Fruit fly (Drosophila melanogaster): ENCODE results near the gene CG5783.

CG5783 gene

dm6 chr2L:18136427-18136857, 19.4 kb upstream of the CG5783 start (continued):
- peak; percentile 81 for TF ChIP-seq CG10543 (GFP tag; optimal IDR thresholded peaks at IDR 0.05)
- TF ChIP-seq Dll (GFP tag; IDR thresholded peaks at IDR 0.05; ENCODE audit: partially characterized antibody), result no peak
- TF ChIP-seq vvl (GFP tag; IDR thresholded peaks at IDR 0.05), result peak; percentile 35; the same call in 1 of the 2 replicates
- TF ChIP-seq luna (GFP tag; optimal IDR thresholded peaks at IDR 0.05), result peak; percentile 25

DNA sequence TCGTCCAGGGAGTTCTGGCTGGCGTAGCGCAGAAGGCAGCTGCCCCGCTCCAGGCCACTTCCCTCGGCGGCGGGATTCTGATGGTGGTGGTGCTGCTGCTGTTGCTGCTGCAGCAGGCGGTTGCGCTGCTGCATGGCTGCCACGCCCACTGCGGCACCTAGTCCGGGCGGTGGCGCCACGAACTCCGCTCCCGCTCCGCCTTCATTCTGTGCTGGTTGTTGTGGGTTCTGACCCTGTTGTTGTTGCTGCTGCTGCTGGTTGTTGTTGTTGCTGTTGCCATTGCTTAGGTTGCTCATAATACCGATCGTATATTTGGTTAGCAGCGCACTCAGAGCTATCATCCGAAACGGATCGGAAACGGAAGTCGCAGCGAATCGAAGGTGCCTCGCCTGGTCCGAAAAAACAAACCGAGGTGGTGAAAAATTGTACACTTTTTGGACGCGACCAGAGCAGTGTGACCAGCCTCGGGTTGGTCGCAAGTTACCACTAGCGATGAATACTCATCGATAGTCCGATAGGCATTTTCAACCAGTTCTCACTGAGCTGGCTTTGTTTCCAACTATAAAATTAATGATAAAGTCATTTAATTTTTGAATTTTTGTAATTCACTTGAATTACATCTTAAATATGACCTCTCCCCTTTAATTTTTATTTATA, 18.1 kb upstream of the CG5783 start, which contains the start of gene kel:
kel (minus strand) TSS at position 493 of the 657 bp plus-strand sequence.
- TF ChIP-seq Asciz (GFP tag; optimal IDR thresholded peaks at IDR 0.05) (peak; percentile 20), bcd (GFP tag; optimal IDR thresholded peaks at IDR 0.05) (peak; percentile 42), CkIIα-i1 (GFP tag; IDR thresholded peaks at IDR 0.05) (no peak), CG12155 (GFP tag; optimal IDR thresholded peaks at IDR 0.05) (peak; percentile 30), pita (GFP tag; optimal IDR thresholded peaks at IDR 0.05) (no peak), CG31388 (GFP tag; optimal IDR thresholded peaks at IDR 0.05) (no peak), Trl (optimal IDR thresholded peaks at IDR 0.05) (no peak), Trl (GFP tag; optimal IDR thresholded peaks at IDR 0.05) (peak; percentile 29), bab2 (GFP tag; optimal IDR thresholded peaks at IDR 0.05) (peak; percentile 16), CG17328 (GFP tag; IDR thresholded peaks at IDR 0.05) (peak; percentile 54), HLHmδ (GFP tag; optimal IDR thresholded peaks at IDR 0.05) (peak; percentile 73), nau (GFP tag; optimal IDR thresholded peaks at IDR 0.05) (peak; percentile 67), CG32772 (GFP tag; IDR thresholded peaks at IDR 0.05) (no peak), ato (GFP tag; IDR thresholded peaks at IDR 0.05; ENCODE audit: partially characterized antibody) (peak; percentile 72), nom (GFP tag; optimal IDR thresholded peaks at IDR 0.05) (no peak), odd (GFP tag; optimal IDR thresholded peaks at IDR 0.05) (peak; percentile 68), btn (GFP tag; optimal IDR thresholded peaks at IDR 0.05) (no peak), jigr1 (GFP tag; IDR thresholded peaks at IDR 0.05) (no peak; the same call in 2 of the 3 replicates), CG18476 (GFP tag; optimal IDR thresholded peaks at IDR 0.05) (no peak), stwl (tag; optimal IDR thresholded peaks at IDR 0.05) (peak; percentile 99), CG7271 (tag; optimal IDR thresholded peaks at IDR 0.05) (peak; percentile 88), pnt (GFP tag; optimal IDR thresholded peaks at IDR 0.05) (no peak), emc (GFP tag; optimal IDR thresholded peaks at IDR 0.05) (peak; percentile 4), Dip2 (GFP tag; IDR thresholded peaks at IDR 0.05) (no peak), CG15696 (tag; optimal IDR thresholded peaks at IDR 0.05) (no peak), CG14441 (GFP tag; IDR thresholded peaks at IDR 0.05) (no peak), CG4404 (GFP tag; IDR thresholded peaks at IDR 0.05) (no peak), otp (GFP tag; IDR thresholded peaks at IDR 0.05) (peak; percentile 68; the same call in 1 of the 3 replicates), mirr (GFP tag; optimal IDR thresholded peaks at IDR 0.05) (peak; percentile 71), tin (GFP tag; optimal IDR thresholded peaks at IDR 0.05) (peak; percentile 16), CG30403 (GFP tag; optimal IDR thresholded peaks at IDR 0.05) (peak; percentile 49), Oaz (GFP tag; IDR thresholded peaks at IDR 0.05) (no peak), CG11398 (GFP tag; optimal IDR thresholded peaks at IDR 0.05) (peak; percentile 25), CG43689 (GFP tag; IDR thresholded peaks at IDR 0.05) (no peak), CG7963 (GFP tag; IDR thresholded peaks at IDR 0.05; ENCODE audit: partially characterized antibody) (peak; percentile 71), dmrt11E (tag; optimal IDR thresholded peaks at IDR 0.05) (peak; percentile 26), CG8765 (GFP tag; IDR thresholded peaks at IDR 0.05) (no peak), pum (GFP tag; optimal IDR thresholded peaks at IDR 0.05) (no peak), CG2889 (GFP tag; IDR thresholded peaks at IDR 0.05) (no peak), corto (GFP tag; optimal IDR thresholded peaks at IDR 0.05) (no peak), CHES-1-like (GFP tag; optimal IDR thresholded peaks at IDR 0.05) (peak; percentile 51), CG1792 (GFP tag; optimal IDR thresholded peaks at IDR 0.05) (no peak), Gsc (GFP tag; IDR thresholded peaks at IDR 0.05) (no peak), CG12219 (GFP tag; optimal IDR thresholded peaks at IDR 0.05) (peak; percentile 44), CG33213 (GFP tag; optimal IDR thresholded peaks at IDR 0.05) (peak; percentile 61)

Data from whole organism, embryonic.